Fruit fly (Drosophila melanogaster) whole organism, prepupa: Measurements from ENCODE around the gene CG15385.
A peak's percentile ranks its signal among the peaks of the same experiment; 100 is the strongest.

Experiments used
- Blimp-1 ChIP-seq: fragments of 200-800 bp; sonication (Bioruptor generic); optimal IDR thresholded peaks from 3 replicates; lab custom pipeline; 2017; ENCODE audit warnings: missing biosample characterization, missing genetic modification characterization, mild to moderate bottlenecking, moderate library complexity, missing genetic modification reagents
- CG10631 ChIP-seq: fragments of 200-800 bp; sonication (Bioruptor generic); optimal IDR thresholded peaks from 2 replicates; lab custom pipeline; 2016; ENCODE audit warnings: missing biosample characterization, missing genetic modification characterization
- CG10669 ChIP-seq: fragments of 200-800 bp; sonication (Bioruptor generic); optimal IDR thresholded peaks from 3 replicates; lab custom pipeline; 2018; ENCODE audit warnings: missing biosample characterization, mild to moderate bottlenecking, missing genetic modification characterization, moderate library complexity
- CG11294 ChIP-seq: fragments of 200-800 bp; sonication (Bioruptor generic); IDR thresholded peaks from 2 replicates; pipeline ENCODE4 v1.3.6; 2022; ENCODE audit warnings: missing biosample characterization, missing genetic modification characterization
- CG11762 ChIP-seq: fragments of 200-800 bp; sonication (Bioruptor generic); optimal IDR thresholded peaks from 3 replicates; lab custom pipeline; 2016; ENCODE audit warnings: missing biosample characterization, missing genetic modification characterization; ENCODE audit not compliant: insufficient read depth
- CG11902 ChIP-seq: fragments of 200-800 bp; sonication (Bioruptor generic); optimal IDR thresholded peaks from 3 replicates; lab custom pipeline; 2016; ENCODE audit warnings: missing biosample characterization, missing genetic modification characterization
- CG15336 ChIP-seq: fragments of 200-800 bp; sonication (Bioruptor generic); IDR thresholded peaks from 2 replicates; pipeline ENCODE4 v1.3.6; 2022; ENCODE audit warnings: missing biosample characterization, missing genetic modification characterization
- CG16779 ChIP-seq: fragments of 200-800 bp; sonication (Bioruptor generic); optimal IDR thresholded peaks from 3 replicates; lab custom pipeline; 2017; ENCODE audit warnings: missing biosample characterization, mild to moderate bottlenecking, missing genetic modification characterization
- CG3032 ChIP-seq: fragments of 200-800 bp; optimal IDR thresholded peaks from 2 replicates; lab custom pipeline; 2019; ENCODE audit warnings: missing biosample characterization, mild to moderate bottlenecking, missing genetic modification characterization, moderate library complexity
- CG31627 ChIP-seq: fragments of 200-800 bp; sonication (Bioruptor generic); optimal IDR thresholded peaks from 3 replicates; lab custom pipeline; 2016; ENCODE audit warnings: missing biosample characterization, missing genetic modification characterization
- CG32006 ChIP-seq: fragments of 200-800 bp; sonication (Bioruptor generic); optimal IDR thresholded peaks from 3 replicates; lab custom pipeline; 2017; ENCODE audit warnings: missing biosample characterization, mild to moderate bottlenecking, missing genetic modification characterization
- CG34406 ChIP-seq: fragments of 200-800 bp; sonication (Bioruptor generic); optimal IDR thresholded peaks from 3 replicates; lab custom pipeline; 2016; ENCODE audit warnings: missing biosample characterization, missing genetic modification characterization
- CG3919 ChIP-seq: fragments of 200-800 bp; sonication (Bioruptor generic); optimal IDR thresholded peaks from 3 replicates; lab custom pipeline; 2016; ENCODE audit warnings: missing biosample characterization, missing genetic modification characterization
- CG4318 ChIP-seq: fragments of 200-800 bp; sonication (Bioruptor generic); optimal IDR thresholded peaks from 3 replicates; lab custom pipeline; 2017; ENCODE audit warnings: missing biosample characterization, mild to moderate bottlenecking, missing genetic modification characterization
- CG6163 ChIP-seq: fragments of 200-800 bp; sonication (Bioruptor generic); IDR thresholded peaks from 3 replicates; pipeline ENCODE4 v1.3.6; 2022; ENCODE audit warnings: missing biosample characterization, missing genetic modification characterization
- CG6276 ChIP-seq: fragments of 200-800 bp; sonication (Bioruptor generic); optimal IDR thresholded peaks from 2 replicates; lab custom pipeline; 2017; ENCODE audit warnings: missing biosample characterization, mild to moderate bottlenecking, missing genetic modification characterization
- CG6792 ChIP-seq: fragments of 200-800 bp; sonication (Bioruptor generic); optimal IDR thresholded peaks from 3 replicates; lab custom pipeline; 2016; ENCODE audit warnings: missing biosample characterization, missing genetic modification characterization
- CG6854 ChIP-seq: fragments of 200-800 bp; sonication (Bioruptor generic); optimal IDR thresholded peaks from 2 replicates; lab custom pipeline; 2017; ENCODE audit warnings: missing biosample characterization, mild to moderate bottlenecking, missing genetic modification characterization
- CG7368 ChIP-seq: fragments of 200-800 bp; sonication (Bioruptor generic); optimal IDR thresholded peaks from 3 replicates; lab custom pipeline; 2016; ENCODE audit warnings: missing biosample characterization, missing genetic modification characterization
- CG8119 ChIP-seq: fragments of 200-800 bp; sonication (Bioruptor generic); IDR thresholded peaks from 3 replicates; pipeline ENCODE4 v1.3.6; 2022; ENCODE audit warnings: missing biosample characterization, missing genetic modification characterization
- CG8632 ChIP-seq: fragments of 200-800 bp; sonication (Bioruptor generic); optimal IDR thresholded peaks from 3 replicates; lab custom pipeline; 2016; ENCODE audit warnings: missing biosample characterization, missing genetic modification characterization
- CG9139 ChIP-seq: fragments of 200-800 bp; sonication (Bioruptor generic); optimal IDR thresholded peaks from 3 replicates; lab custom pipeline; 2017; ENCODE audit warnings: missing biosample characterization, mild to moderate bottlenecking, missing genetic modification characterization
- Eip75B ChIP-seq: fragments of 200-800 bp; sonication (Bioruptor generic); optimal IDR thresholded peaks from 3 replicates; lab custom pipeline; 2016; ENCODE audit warnings: missing biosample characterization, missing genetic modification characterization
- Eip93F ChIP-seq: fragments of 200-800 bp; sonication (Bioruptor generic); optimal IDR thresholded peaks from 2 replicates; lab custom pipeline; 2016; ENCODE audit warnings: missing biosample characterization, mild to moderate bottlenecking, missing genetic modification characterization
- Ets21C ChIP-seq: fragments of 200-800 bp; sonication (Bioruptor generic); optimal IDR thresholded peaks from 3 replicates; lab custom pipeline; 2016; ENCODE audit warnings: missing biosample characterization, missing genetic modification characterization
- Ets96B ChIP-seq: fragments of 200-800 bp; optimal IDR thresholded peaks from 2 replicates; lab custom pipeline; 2019; ENCODE audit warnings: missing biosample characterization, mild to moderate bottlenecking, missing genetic modification characterization, moderate library complexity
- Gug ChIP-seq: fragments of 200-800 bp; sonication (Bioruptor generic); IDR thresholded peaks from 2 replicates; pipeline ENCODE4 v1.3.6; 2022; ENCODE audit warnings: missing biosample characterization, missing genetic modification characterization
- Hr38 ChIP-seq: sonication (Bioruptor generic); optimal IDR thresholded peaks from 2 replicates; lab custom pipeline; 2016; ENCODE audit warnings: missing biosample characterization, missing genetic modification characterization
- Hr39 ChIP-seq: fragments of 200-800 bp; sonication (Bioruptor generic); optimal IDR thresholded peaks from 2 replicates; lab custom pipeline; 2016; ENCODE audit warnings: missing biosample characterization, missing genetic modification characterization
- Hr4 ChIP-seq: fragments of 200-800 bp; sonication (Bioruptor generic); optimal IDR thresholded peaks from 3 replicates; lab custom pipeline; 2016; ENCODE audit warnings: missing biosample characterization, missing genetic modification characterization
- Lpt ChIP-seq: fragments of 200-800 bp; sonication (Bioruptor generic); optimal IDR thresholded peaks from 3 replicates; lab custom pipeline; 2016; ENCODE audit warnings: missing biosample characterization, missing genetic modification characterization
- Met ChIP-seq: fragments of 200-800 bp; sonication (Bioruptor generic); optimal IDR thresholded peaks from 3 replicates; lab custom pipeline; 2016; ENCODE audit warnings: missing biosample characterization, missing genetic modification characterization
- OdsH ChIP-seq: fragments of 200-800 bp; sonication (Bioruptor generic); optimal IDR thresholded peaks from 3 replicates; lab custom pipeline; 2016; ENCODE audit warnings: missing biosample characterization, missing genetic modification characterization
- Smox ChIP-seq: fragments of 200-800 bp; sonication (Bioruptor generic); optimal IDR thresholded peaks from 3 replicates; lab custom pipeline; 2016; ENCODE audit warnings: missing biosample characterization, missing genetic modification characterization
- Sox102F ChIP-seq: fragments of 200-800 bp; sonication (Bioruptor generic); optimal IDR thresholded peaks from 2 replicates; lab custom pipeline; 2016; ENCODE audit warnings: missing biosample characterization, mild to moderate bottlenecking, missing genetic modification characterization
- acj6 ChIP-seq: fragments of 200-800 bp; sonication (Bioruptor generic); optimal IDR thresholded peaks from 3 replicates; lab custom pipeline; 2016; ENCODE audit warnings: missing biosample characterization, missing genetic modification characterization
- cyc ChIP-seq: fragments of 200-800 bp; sonication (Bioruptor generic); optimal IDR thresholded peaks from 3 replicates; lab custom pipeline; 2016; ENCODE audit warnings: missing biosample characterization, missing genetic modification characterization
- dac ChIP-seq: fragments of 200-800 bp; sonication (Bioruptor generic); optimal IDR thresholded peaks from 2 replicates; lab custom pipeline; 2017; ENCODE audit warnings: missing biosample characterization, mild to moderate bottlenecking, missing genetic modification characterization
- fd59A ChIP-seq: fragments of 200-800 bp; sonication (Bioruptor generic); optimal IDR thresholded peaks from 2 replicates; lab custom pipeline; 2017; ENCODE audit warnings: missing biosample characterization, mild to moderate bottlenecking, missing genetic modification characterization, missing genetic modification reagents
- fd85E ChIP-seq: fragments of 200-800 bp; sonication (Bioruptor generic); optimal IDR thresholded peaks from 3 replicates; lab custom pipeline; 2016; ENCODE audit warnings: missing biosample characterization, missing genetic modification characterization
- net ChIP-seq: fragments of 200-800 bp; sonication (Bioruptor generic); optimal IDR thresholded peaks from 3 replicates; lab custom pipeline; 2016; ENCODE audit warnings: missing biosample characterization, missing genetic modification characterization
- spab ChIP-seq: fragments of 200-800 bp; sonication (Bioruptor generic); optimal IDR thresholded peaks from 2 replicates; lab custom pipeline; 2017; ENCODE audit warnings: missing biosample characterization, mild to moderate bottlenecking, missing genetic modification characterization, missing genetic modification reagents
- ss ChIP-seq, 2 experiments: fragments of 200-800 bp; sonication (Bioruptor generic); optimal IDR thresholded peaks; 2 replicates in 1 of 2; 3 replicates in 1 of 2; lab custom pipeline; 2017 to 2018; ENCODE audit warnings: mild to moderate bottlenecking in 2 of 2, missing biosample characterization in 2 of 2, missing genetic modification characterization in 2 of 2, moderate library complexity in 1 of 2
- svp ChIP-seq: fragments of 200-800 bp; sonication (Bioruptor generic); peaks from one replicate; lab custom pipeline; 2016; ENCODE audit warnings: missing biosample characterization, missing genetic modification characterization
- topi ChIP-seq: fragments of 200-800 bp; sonication (Bioruptor generic); optimal IDR thresholded peaks from 3 replicates; lab custom pipeline; 2016; ENCODE audit warnings: missing biosample characterization, missing genetic modification characterization
- vri ChIP-seq: fragments of 200-800 bp; sonication (Bioruptor generic); optimal IDR thresholded peaks from 3 replicates; lab custom pipeline; 2016; ENCODE audit warnings: missing biosample characterization, mild to moderate bottlenecking, missing genetic modification characterization

Gene CG15385

dm6 chr2L:2168184-2168893 lies 44.0 kb downstream of the CG15385 start (continued):
- peak; percentile 64 for TF ChIP-seq CG10669 (GFP tag; lab: Kevin White, UChicago)
- TF ChIP-seq CG15336 (GFP tag; lab: Robert Waterston, UW), result peak; percentile 77
- peak; percentile 60 for TF ChIP-seq Eip75B (GFP tag; lab: Kevin White, UChicago)
- peak; percentile 60 for TF ChIP-seq acj6
- TF ChIP-seq CG7368 (GFP tag; lab: Kevin White, UChicago), result peak; percentile 49
- TF ChIP-seq CG11762 (GFP tag; lab: Kevin White, UChicago), result peak; percentile 30
- no peak for TF ChIP-seq CG16779 (tag; lab: Kevin White, UChicago)
- TF ChIP-seq dac (GFP tag; lab: Kevin White, UChicago), result no peak
- TF ChIP-seq fd59A (GFP tag; lab: Kevin White, UChicago), result peak; percentile 66

dm6 chr2L:2166958-2167707 lies 45.2 kb downstream of the CG15385 start:
- no peak for TF ChIP-seq CG6854 (GFP tag; lab: Kevin White, UChicago)
- TF ChIP-seq dac (GFP tag; lab: Kevin White, UChicago), result no peak
- no peak for TF ChIP-seq CG11762 (GFP tag; lab: Kevin White, UChicago)
- no peak for TF ChIP-seq Blimp-1 (GFP tag; lab: Kevin White, UChicago)
- TF ChIP-seq CG8632 (GFP tag; lab: Kevin White, UChicago), result no peak
- TF ChIP-seq CG6276 (GFP tag; lab: Kevin White, UChicago), result no peak
- TF ChIP-seq CG6163, result 0 out of 3 replicates have a peak, but pooled peaks have one; percentile 7
- TF ChIP-seq Sox102F, result no peak
- TF ChIP-seq CG15336 (GFP tag; lab: Robert Waterston, UW), result peak; percentile 16; the same call in 1 of the 2 replicates
- TF ChIP-seq CG6792 (GFP tag; lab: Kevin White, UChicago), result no peak
- TF ChIP-seq Met (GFP tag; lab: Kevin White, UChicago), result no peak
- TF ChIP-seq CG10669 (GFP tag; lab: Kevin White, UChicago), result no peak
- TF ChIP-seq CG3919 (GFP tag; lab: Kevin White, UChicago), result peak; percentile 17
- no peak for TF ChIP-seq OdsH (GFP tag; lab: Kevin White, UChicago)
- TF ChIP-seq CG8119 (GFP tag; lab: Robert Waterston, UW), result no peak
- TF ChIP-seq Hr4, result no peak
- TF ChIP-seq Lpt, result no peak
- TF ChIP-seq fd85E, result no peak
- TF ChIP-seq CG11294, result no peak
- no peak for TF ChIP-seq cyc (GFP tag; lab: Kevin White, UChicago)
- TF ChIP-seq svp (GFP tag; lab: Kevin White, UChicago), result no peak
- TF ChIP-seq Eip93F (GFP tag; lab: Kevin White, UChicago), result no peak
- no peak for TF ChIP-seq CG16779 (tag; lab: Kevin White, UChicago)
- TF ChIP-seq CG11902, result no peak
- TF ChIP-seq ss (GFP tag; optimal IDR thresholded peaks at IDR 0.05; lab: Kevin White, UChicago), result no peak
- TF ChIP-seq Ets21C (GFP tag; lab: Kevin White, UChicago), result no peak
- peak; percentile 14 for TF ChIP-seq net (GFP tag; lab: Kevin White, UChicago)
- TF ChIP-seq spab (GFP tag; lab: Kevin White, UChicago), result no peak
- no peak for TF ChIP-seq CG31627
- TF ChIP-seq fd59A (GFP tag; lab: Kevin White, UChicago), result no peak
- no peak for TF ChIP-seq vri (GFP tag; lab: Kevin White, UChicago)
- TF ChIP-seq CG4318 (GFP tag; lab: Kevin White, UChicago), result no peak
- peak; percentile 28 for TF ChIP-seq CG10631 (GFP tag; lab: Kevin White, UChicago)
- no peak for TF ChIP-seq CG34406 (GFP tag; lab: Kevin White, UChicago)
- no peak for TF ChIP-seq Eip75B (GFP tag; lab: Kevin White, UChicago)
- peak; percentile 2 for TF ChIP-seq Ets96B (tag; lab: Kevin White, UChicago)
- TF ChIP-seq CG32006 (GFP tag; lab: Kevin White, UChicago), result peak; percentile 10
- peak; percentile 17 for TF ChIP-seq CG3032
- TF ChIP-seq Hr38 (GFP tag; lab: Kevin White, UChicago), result no peak
- no peak for TF ChIP-seq acj6
- no peak for TF ChIP-seq Smox (GFP tag; lab: Kevin White, UChicago)
- TF ChIP-seq topi (GFP tag; lab: Kevin White, UChicago), result no peak
- TF ChIP-seq Hr39 (GFP tag; lab: Kevin White, UChicago), result no peak
- TF ChIP-seq Gug (GFP tag; lab: Robert Waterston, UW), result no peak
- no peak for TF ChIP-seq CG9139 (GFP tag; lab: Kevin White, UChicago)
